Worm (Caenorhabditis elegans) whole organism, L3 larva: ENCODE results near the gene C03B1.17.

Source experiments
- daf-12 ChIP-seq: fragments of 150-350 bp; optimal IDR thresholded peaks from 2 replicates; lab custom pipeline; 2014; ENCODE audit warnings: missing biosample characterization, missing genetic modification reagents, missing genetic modification characterization
- egl-27 ChIP-seq: sonication (generic microtip); optimal IDR thresholded peaks from 4 replicates; lab custom pipeline; 2017; ENCODE audit warnings: missing biosample characterization, missing genetic modification reagents, missing genetic modification characterization
- elt-1 ChIP-seq: fragments of 150-350 bp; optimal IDR thresholded peaks from 2 replicates; lab custom pipeline; 2014; ENCODE audit warnings: missing biosample characterization, missing genetic modification characterization
- fos-1 ChIP-seq: fragments of 150-350 bp; optimal IDR thresholded peaks from 2 replicates; lab custom pipeline; 2014; ENCODE audit warnings: missing biosample characterization, missing genetic modification characterization
- snpc-4 ChIP-seq: fragments of 150-350 bp; optimal IDR thresholded peaks from 2 replicates; lab custom pipeline; 2014; ENCODE audit warnings: missing biosample characterization, missing genetic modification characterization

DNA sequence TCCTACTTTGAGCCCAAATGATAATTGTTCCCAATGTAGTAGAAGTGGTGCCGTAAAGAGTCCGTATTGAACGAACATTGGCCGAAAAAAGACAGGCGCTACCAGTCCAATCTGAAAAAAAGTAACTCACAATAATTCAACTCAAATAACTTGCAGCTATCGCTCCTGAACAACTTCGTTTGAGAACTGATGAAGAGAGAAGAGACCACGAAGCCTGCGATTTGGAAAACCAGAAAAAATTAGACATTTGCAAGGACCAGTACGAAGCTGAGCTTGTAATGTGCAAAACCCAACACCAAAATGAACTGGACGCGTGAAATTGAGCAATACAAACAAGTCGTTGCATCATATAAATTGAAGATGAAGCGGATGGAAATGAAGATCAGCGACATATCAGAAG lies 1.0 kb downstream of the C03B1.17 start, which contains the start of gene C03B1.1:
- no peak for TF ChIP-seq elt-1
- TF ChIP-seq snpc-4: no peak
- no peak for TF ChIP-seq egl-27 (tag; lab: Kevin White, UChicago)
- TF ChIP-seq daf-12 (tag; lab: Kevin White, UChicago): no peak
- no peak for TF ChIP-seq fos-1 (tag; lab: Kevin White, UChicago)
